Fruit fly (Drosophila melanogaster) whole organism, embryonic: ENCODE measurements around the gene Cad88C.

Experiments used
- ATbp ChIP-seq: fragments of 200-800 bp; sonication (Bioruptor generic); optimal IDR thresholded peaks from 2 replicates; lab custom pipeline; 2017; ENCODE audit warnings: missing biosample characterization, mild to moderate bottlenecking, missing genetic modification characterization, missing genetic modification reagents
- Blimp-1 ChIP-seq: fragments of 200-800 bp; sonication (Bioruptor generic); optimal IDR thresholded peaks from 3 replicates; lab custom pipeline; 2018; ENCODE audit warnings: missing biosample characterization, missing genetic modification characterization, mild to moderate bottlenecking, moderate library complexity, missing genetic modification reagents
- CG10209 ChIP-seq: fragments of 200-800 bp; sonication (Bioruptor generic); optimal IDR thresholded peaks from 3 replicates; lab custom pipeline; 2017; ENCODE audit warnings: missing biosample characterization, mild to moderate bottlenecking, missing genetic modification characterization, missing genetic modification reagents
- CG11398 ChIP-seq: fragments of 200-800 bp; sonication (Bioruptor generic); optimal IDR thresholded peaks from 2 replicates; lab custom pipeline; 2016; ENCODE audit warnings: missing biosample characterization, missing genetic modification characterization
- CG11695 ChIP-seq: fragments of 200-800 bp; sonication (Bioruptor generic); IDR thresholded peaks from 3 replicates; pipeline ENCODE4 v1.3.6; 2022; ENCODE audit warnings: missing biosample characterization, missing genetic modification characterization
- CG12942 ChIP-seq: fragments of 200-800 bp; sonication (Bioruptor generic); optimal IDR thresholded peaks from 3 replicates; lab custom pipeline; 2016; ENCODE audit warnings: missing biosample characterization, missing genetic modification characterization
- CG1529 ChIP-seq: fragments of 200-800 bp; sonication (Bioruptor generic); optimal IDR thresholded peaks from 3 replicates; lab custom pipeline; 2018; ENCODE audit warnings: missing biosample characterization, missing genetic modification characterization
- CG15479 ChIP-seq: fragments of 200-800 bp; sonication (Bioruptor generic); optimal IDR thresholded peaks from 3 replicates; lab custom pipeline; 2019; ENCODE audit warnings: missing biosample characterization, mild to moderate bottlenecking, missing genetic modification characterization, moderate library complexity
- CG15601 ChIP-seq: fragments of 200-800 bp; sonication (Bioruptor generic); optimal IDR thresholded peaks from 3 replicates; lab custom pipeline; 2019; ENCODE audit warnings: missing biosample characterization, mild to moderate bottlenecking, missing genetic modification characterization, moderate library complexity
- CG15696 ChIP-seq: fragments of 200-800 bp; sonication (Bioruptor generic); optimal IDR thresholded peaks from 2 replicates; lab custom pipeline; 2019; ENCODE audit warnings: missing biosample characterization, mild to moderate bottlenecking, missing genetic modification characterization, moderate library complexity
- CG1603 ChIP-seq: fragments of 200-800 bp; sonication (Bioruptor generic); optimal IDR thresholded peaks from 2 replicates; lab custom pipeline; 2019; ENCODE audit warnings: missing biosample characterization, mild to moderate bottlenecking, missing genetic modification characterization, moderate library complexity
- CG1792 ChIP-seq: fragments of 200-800 bp; sonication (Bioruptor generic); optimal IDR thresholded peaks from 2 replicates; lab custom pipeline; 2016; ENCODE audit warnings: missing biosample characterization, missing genetic modification characterization
- CG33557 ChIP-seq: fragments of 200-800 bp; sonication (Bioruptor generic); optimal IDR thresholded peaks from 2 replicates; lab custom pipeline; 2019; ENCODE audit warnings: missing biosample characterization, mild to moderate bottlenecking, missing genetic modification characterization, moderate library complexity
- CG3407 ChIP-seq: fragments of 200-800 bp; sonication (Bioruptor generic); optimal IDR thresholded peaks from 2 replicates; lab custom pipeline; 2018; ENCODE audit warnings: missing biosample characterization, mild to moderate bottlenecking, missing genetic modification characterization
- CG4360 ChIP-seq: fragments of 200-800 bp; sonication (Bioruptor generic); IDR thresholded peaks from 2 replicates; pipeline ENCODE4 v1.3.6; 2022; ENCODE audit warnings: missing biosample characterization, missing genetic modification characterization
- CG4707 ChIP-seq: fragments of 200-800 bp; sonication (Bioruptor generic); optimal IDR thresholded peaks from 2 replicates; lab custom pipeline; 2018; ENCODE audit warnings: missing biosample characterization, mild to moderate bottlenecking, missing genetic modification characterization, moderate library complexity
- CG6254 ChIP-seq: fragments of 200-800 bp; sonication (Bioruptor generic); optimal IDR thresholded peaks from 3 replicates; lab custom pipeline; 2017; ENCODE audit warnings: mild to moderate bottlenecking, missing biosample characterization, missing genetic modification reagents, missing genetic modification characterization
- CG6765 ChIP-seq: fragments of 200-800 bp; sonication (Bioruptor generic); optimal IDR thresholded peaks from 3 replicates; lab custom pipeline; 2017; ENCODE audit warnings: missing biosample characterization, mild to moderate bottlenecking, missing genetic modification characterization
- CG9727 ChIP-seq: fragments of 200-800 bp; sonication (Bioruptor generic); optimal IDR thresholded peaks from 3 replicates; lab custom pipeline; 2017; ENCODE audit warnings: missing biosample characterization, mild to moderate bottlenecking, missing genetic modification characterization
- D ChIP-seq, 2 experiments: fragments of 200-800 bp in 1 of 2; fragments of >200 bp in 1 of 2; sonication (Bioruptor generic) in 1 of 2; optimal IDR thresholded peaks; 2 replicates in 1 of 2; 3 replicates in 1 of 2; lab custom pipeline; 2017; ENCODE audit warnings: mild to moderate bottlenecking in 1 of 2, missing biosample characterization in 1 of 2, missing genetic modification characterization in 1 of 2, missing genetic modification reagents in 1 of 2
- Dll ChIP-seq: fragments of 200-800 bp; sonication (Bioruptor generic); IDR thresholded peaks from 4 replicates; pipeline ENCODE4 v1.3.6; 2022; ENCODE audit warnings: missing biosample characterization, missing genetic modification characterization; ENCODE audit not compliant: partially characterized antibody
- Eip74EF ChIP-seq, 2 experiments: fragments of 200-800 bp in 1 of 2; fragments of >200 bp in 1 of 2; sonication (Bioruptor generic) in 1 of 2; optimal IDR thresholded peaks; 2 replicates each; lab custom pipeline; 2017 to 2019; ENCODE audit warnings: missing biosample characterization in 2 of 2, missing genetic modification characterization in 2 of 2, mild to moderate bottlenecking in 1 of 2, moderate library complexity in 1 of 2
- HLH3B ChIP-seq: fragments of 200-800 bp; sonication (Bioruptor generic); IDR thresholded peaks from 2 replicates; pipeline ENCODE4 v1.3.6; 2022; ENCODE audit warnings: missing biosample characterization, missing genetic modification characterization
- Hr78 ChIP-seq, 2 experiments: fragments of 200-800 bp in 1 of 2; fragments of >200 bp in 1 of 2; sonication (Bioruptor generic) in 1 of 2; optimal IDR thresholded peaks; 2 replicates each; lab custom pipeline; 2017 to 2019; ENCODE audit warnings: missing biosample characterization in 2 of 2, missing genetic modification characterization in 2 of 2, mild to moderate bottlenecking in 1 of 2, moderate library complexity in 1 of 2
- Kr ChIP-seq: fragments of 200-800 bp; sonication (Bioruptor generic); optimal IDR thresholded peaks from 2 replicates; lab custom pipeline; 2017; ENCODE audit warnings: missing biosample characterization, mild to moderate bottlenecking, missing genetic modification characterization
- Lpt ChIP-seq: fragments of >200 bp; optimal IDR thresholded peaks from 2 replicates; lab custom pipeline; 2018; ENCODE audit warnings: missing biosample characterization, missing genetic modification characterization
- MTF-1 ChIP-seq: fragments of 200-800 bp; sonication (Bioruptor generic); optimal IDR thresholded peaks from 2 replicates; lab custom pipeline; 2018; ENCODE audit warnings: missing biosample characterization, mild to moderate bottlenecking, missing genetic modification characterization, borderline replicate concordance
- Med ChIP-seq: fragments of 200-800 bp; sonication (Bioruptor generic); peaks from one replicate; lab custom pipeline; 2016; ENCODE audit warnings: missing biosample characterization, missing genetic modification characterization, mild to moderate bottlenecking, inconsistent platforms, moderate library complexity
- Pdp1 ChIP-seq, 2 experiments: fragments of 200-800 bp; sonication (Bioruptor generic); optimal IDR thresholded peaks; 3 replicates each; lab custom pipeline; 2016; ENCODE audit warnings: missing biosample characterization in 2 of 2, missing genetic modification characterization in 2 of 2, mild to moderate bottlenecking in 1 of 2, moderate library complexity in 1 of 2
- Poxn ChIP-seq: fragments of 200-800 bp; sonication (Bioruptor generic); IDR thresholded peaks from 2 replicates; pipeline ENCODE4 v1.3.6; 2022; ENCODE audit warnings: missing biosample characterization, missing genetic modification characterization
- Stat92E ChIP-seq, 3 experiments: fragments of >200 bp in 2 of 3; fragments of 200-800 bp in 1 of 3; sonication (Bioruptor generic) in 1 of 3; optimal IDR thresholded peaks; 2 replicates each; lab custom pipeline; 2017 to 2019; ENCODE audit warnings: missing biosample characterization in 3 of 3, missing genetic modification characterization in 3 of 3, mild to moderate bottlenecking in 1 of 3, moderate library complexity in 1 of 3
- Xrp1 ChIP-seq: fragments of 200-800 bp; sonication (Bioruptor generic); IDR thresholded peaks from 2 replicates; pipeline ENCODE4 v1.3.6; 2022; ENCODE audit warnings: missing biosample characterization, missing genetic modification characterization
- ara ChIP-seq: fragments of 200-800 bp; sonication (Bioruptor generic); IDR thresholded peaks from 2 replicates; pipeline ENCODE4 v1.3.6; 2022; ENCODE audit warnings: missing biosample characterization, missing genetic modification characterization
- bsh ChIP-seq, 2 experiments: fragments of 200-800 bp; sonication (Bioruptor generic); optimal IDR thresholded peaks; 2 replicates each; lab custom pipeline; 2017 to 2018; ENCODE audit warnings: mild to moderate bottlenecking in 2 of 2, missing biosample characterization in 2 of 2, missing genetic modification characterization in 2 of 2, moderate library complexity in 1 of 2
- corto ChIP-seq: fragments of 200-800 bp; sonication (Bioruptor generic); optimal IDR thresholded peaks from 2 replicates; lab custom pipeline; 2016; ENCODE audit warnings: missing biosample characterization, mild to moderate bottlenecking, missing genetic modification characterization, moderate library complexity
- dysf ChIP-seq: fragments of 200-800 bp; sonication (Bioruptor generic); IDR thresholded peaks from 3 replicates; pipeline ENCODE4 v1.3.6; 2022; ENCODE audit warnings: missing biosample characterization, missing genetic modification characterization
- fd64A ChIP-seq: fragments of 200-800 bp; sonication (Bioruptor generic); optimal IDR thresholded peaks from 3 replicates; lab custom pipeline; 2018; ENCODE audit warnings: missing biosample characterization, mild to moderate bottlenecking, missing genetic modification characterization
- grn ChIP-seq: fragments of 200-800 bp; sonication (Bioruptor generic); optimal IDR thresholded peaks from 3 replicates; lab custom pipeline; 2017; ENCODE audit warnings: missing biosample characterization, missing genetic modification characterization
- lab ChIP-seq: fragments of 200-800 bp; sonication (Bioruptor generic); optimal IDR thresholded peaks from 3 replicates; lab custom pipeline; 2017; ENCODE audit warnings: missing biosample characterization, missing genetic modification characterization, mild to moderate bottlenecking, moderate library complexity, missing genetic modification reagents
- lola ChIP-seq, 3 experiments: fragments of >200 bp in 2 of 3; fragments of 200-800 bp in 1 of 3; sonication (Bioruptor generic) in 1 of 3; optimal IDR thresholded peaks; 2 replicates each; lab custom pipeline; 2017 to 2019; ENCODE audit warnings: missing biosample characterization in 3 of 3, missing genetic modification characterization in 3 of 3, mild to moderate bottlenecking in 1 of 3, moderate library complexity in 1 of 3
- nerfin-1 ChIP-seq: fragments of 200-800 bp; sonication (Bioruptor generic); optimal IDR thresholded peaks from 3 replicates; lab custom pipeline; 2019; ENCODE audit warnings: missing biosample characterization, mild to moderate bottlenecking, missing genetic modification characterization, moderate library complexity
- nom ChIP-seq: fragments of 200-800 bp; sonication (Bioruptor generic); optimal IDR thresholded peaks from 2 replicates; lab custom pipeline; 2017; ENCODE audit warnings: missing biosample characterization, missing genetic modification characterization, mild to moderate bottlenecking, moderate library complexity, missing genetic modification reagents
- onecut ChIP-seq: fragments of 200-800 bp; sonication (Bioruptor generic); IDR thresholded peaks from 2 replicates; pipeline ENCODE4 v1.3.6; 2022; ENCODE audit warnings: missing biosample characterization, missing genetic modification characterization
- sens ChIP-seq: fragments of 200-800 bp; sonication (Bioruptor generic); peaks from one replicate; lab custom pipeline; 2016; ENCODE audit warnings: missing biosample characterization, missing genetic modification characterization
- tll ChIP-seq, 2 experiments: fragments of 200-800 bp in 1 of 2; fragments of >200 bp in 1 of 2; sonication (Bioruptor generic) in 1 of 2; optimal IDR thresholded peaks; 2 replicates each; lab custom pipeline; 2017 to 2019; ENCODE audit warnings: missing biosample characterization in 2 of 2, missing genetic modification characterization in 2 of 2, mild to moderate bottlenecking in 1 of 2, moderate library complexity in 1 of 2
- zf30C ChIP-seq: fragments of 200-800 bp; sonication (Bioruptor generic); optimal IDR thresholded peaks from 3 replicates; lab custom pipeline; 2018; ENCODE audit warnings: missing biosample characterization, mild to moderate bottlenecking, missing genetic modification characterization

The Cad88C gene

DNA sequence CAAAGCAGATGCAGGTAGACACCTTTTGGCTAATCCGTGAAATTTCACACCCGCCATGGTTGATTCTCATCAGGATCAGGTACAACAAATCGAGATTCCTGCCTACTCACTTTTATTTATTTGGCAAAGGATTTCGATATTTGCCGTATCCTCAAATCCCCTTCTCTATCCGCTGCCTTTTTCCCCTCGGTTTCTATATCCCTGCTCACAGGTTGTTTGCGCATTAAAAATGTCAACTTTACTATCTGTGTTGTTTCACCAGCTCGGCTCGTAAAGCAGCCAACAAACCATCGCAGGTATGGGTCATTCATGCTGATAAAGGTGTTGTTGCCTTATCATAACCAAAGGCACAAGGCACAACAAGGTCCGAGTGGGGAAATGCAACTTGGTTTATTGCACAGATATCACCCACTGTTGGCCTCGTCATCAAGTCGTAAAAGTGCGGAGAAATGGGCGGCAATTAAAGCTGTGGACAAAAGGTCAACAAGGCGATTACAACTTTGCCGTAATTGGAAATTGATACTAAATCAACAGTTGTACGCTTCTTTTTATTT is 49.9 kb downstream of the Cad88C start:
- TF ChIP-seq Blimp-1 (GFP tag; lab: Kevin White, UChicago), result peak; percentile 14
- TF ChIP-seq CG12942 (GFP tag; lab: Kevin White, UChicago), result no peak
- peak; percentile 33 for TF ChIP-seq MTF-1 (GFP tag; lab: Kevin White, UChicago)
- peak in 1 of 2 experiments; percentile 21 for TF ChIP-seq Eip74EF (GFP tag; optimal IDR thresholded peaks at IDR 0.05; lab: Kevin White, UChicago)
- peak; percentile 52 for TF ChIP-seq Kr
- TF ChIP-seq CG33557 (GFP tag; lab: Kevin White, UChicago), result peak; percentile 26
- no peak for TF ChIP-seq CG6765 (GFP tag; lab: Kevin White, UChicago)
- TF ChIP-seq D (optimal IDR thresholded peaks at IDR 0.05; lab: Kevin White, UChicago), result no peak
- peak; percentile 7 for TF ChIP-seq D (GFP tag; optimal IDR thresholded peaks at IDR 0.05; lab: Kevin White, UChicago)
- no peak for TF ChIP-seq CG4360 (GFP tag; lab: Robert Waterston, UW)
- TF ChIP-seq ara (GFP tag; lab: Robert Waterston, UW), result peak; percentile 23; the same call in 1 of the 2 replicates
- TF ChIP-seq CG15601 (tag; lab: Kevin White, UChicago), result peak; percentile 33
- TF ChIP-seq CG3407 (GFP tag; lab: Kevin White, UChicago), result peak; percentile 17
- no peak for TF ChIP-seq Lpt (GFP tag; lab: Kevin White, UChicago)
- peak; percentile 71 for TF ChIP-seq CG15479
- peak; percentile 41 for TF ChIP-seq ATbp (GFP tag; lab: Kevin White, UChicago)
- peak; percentile 15 for TF ChIP-seq CG15696 (tag; lab: Kevin White, UChicago)
- no peak for TF ChIP-seq Stat92E (GFP tag; optimal IDR thresholded peaks at IDR 0.05; lab: Kevin White, UChicago)
- peak; percentile 9 for TF ChIP-seq nerfin-1 (tag; lab: Kevin White, UChicago)
- TF ChIP-seq tll (GFP tag; optimal IDR thresholded peaks at IDR 0.05; lab: Kevin White, UChicago), result peak in 1 of 2 experiments; percentile 94
- TF ChIP-seq lab (GFP tag; lab: Kevin White, UChicago), result no peak
- TF ChIP-seq fd64A, result peak; percentile 38
- TF ChIP-seq CG6254 (GFP tag; lab: Kevin White, UChicago), result peak; percentile 31
- peak; percentile 37 for TF ChIP-seq CG11398
- TF ChIP-seq Hr78 (GFP tag; optimal IDR thresholded peaks at IDR 0.05; lab: Kevin White, UChicago), result peak in 1 of 2 experiments; percentile 88
- TF ChIP-seq dysf (GFP tag; lab: Robert Waterston, UW), result no peak
- peak in 1 of 3 experiments; percentile 17 for TF ChIP-seq lola (GFP tag; optimal IDR thresholded peaks at IDR 0.05; lab: Kevin White, UChicago)
- TF ChIP-seq HLH3B (GFP tag; lab: Robert Waterston, UW), result no peak
- TF ChIP-seq grn (GFP tag; lab: Kevin White, UChicago), result no peak
- peak; percentile 63 for TF ChIP-seq sens (GFP tag; lab: Kevin White, UChicago)
- peak; percentile 16; the same call in 1 of the 2 replicates for TF ChIP-seq onecut (GFP tag; lab: Robert Waterston, UW)
- TF ChIP-seq Poxn (GFP tag; lab: Robert Waterston, UW), result no peak
- TF ChIP-seq Xrp1, result peak; percentile 42; the same call in 1 of the 2 replicates
- peak in 1 of 2 experiments; percentile 27 for TF ChIP-seq Pdp1 (GFP tag; optimal IDR thresholded peaks at IDR 0.05; lab: Kevin White, UChicago)
- TF ChIP-seq CG9727 (GFP tag; lab: Kevin White, UChicago), result peak; percentile 4
- no peak for TF ChIP-seq Dll (GFP tag; lab: Robert Waterston, UW)
- TF ChIP-seq CG1603 (tag; lab: Kevin White, UChicago), result peak; percentile 8
- TF ChIP-seq nom (GFP tag; lab: Kevin White, UChicago), result peak; percentile 20
- TF ChIP-seq CG1529 (GFP tag; lab: Kevin White, UChicago), result peak; percentile 8
- TF ChIP-seq CG11695 (GFP tag; lab: Robert Waterston, UW), result 0 out of 3 replicates have a peak, but pooled peaks have one; percentile 7
- peak; percentile 28 for TF ChIP-seq CG4707 (GFP tag; lab: Kevin White, UChicago)
- TF ChIP-seq CG10209 (GFP tag; lab: Kevin White, UChicago), result peak; percentile 5
- no peak for TF ChIP-seq CG1792 (GFP tag; lab: Kevin White, UChicago)
- TF ChIP-seq Med (GFP tag; lab: Kevin White, UChicago), result peak; percentile 61
- peak in 1 of 2 experiments; percentile 29 for TF ChIP-seq bsh (GFP tag; optimal IDR thresholded peaks at IDR 0.05; lab: Kevin White, UChicago)
- TF ChIP-seq zf30C (GFP tag; lab: Kevin White, UChicago), result peak; percentile 7
- peak; percentile 13 for TF ChIP-seq corto (GFP tag; lab: Kevin White, UChicago)
